Fruit fly (Drosophila melanogaster): ENCODE data around the gene CG31827.
"Not testable (repeated sequence)": the region's sequence is repeated elsewhere in the genome, so short reads cannot be mapped to it uniquely, and the experiment has no call there.

The CG31827 gene

dm6 chr2L:15704871-15705270 is at the start of gene CG31827:
CG31827 (plus strand) TSS chr2L:15705171.
- not testable (repeated sequence) for TF ChIP-seq rgr, tai, N (GFP tag; optimal IDR thresholded peaks at IDR 0.05)

- TF ChIP-seq fru, tai, Jra (GFP tag; optimal IDR thresholded peaks at IDR 0.05): not testable (repeated sequence)
Measured at dm6 chr2L:15659374-15659773, 45.6 kb upstream of the CG31827 start, which contains the start of gene CG44141. CG44141 (minus strand) TSS chr2L:15659474.

dm6 chr2L:15660741-15661140 is 44.2 kb upstream of the CG31827 start, which contains the start of gene CG18477:
CG18477 (plus strand) TSS chr2L:15661041.
- not testable (repeated sequence) for TF ChIP-seq lola (GFP tag; optimal IDR thresholded peaks at IDR 0.05); sage (GFP tag; optimal IDR thresholded peaks at IDR 0.05); Myc (optimal IDR thresholded peaks at IDR 0.05)

- not testable (repeated sequence) for TF ChIP-seq Abd-B, lola, fru (GFP tag; optimal IDR thresholded peaks at IDR 0.05)
Measured at dm6 chr2L:15669874-15670273, 35.1 kb upstream of the CG31827 start, which contains the start of gene CG18478. CG18478 (plus strand) TSS chr2L:15670174.

- not testable (repeated sequence) for TF ChIP-seq Hnf4 (GFP tag; optimal IDR thresholded peaks at IDR 0.05); jim (GFP tag; optimal IDR thresholded peaks at IDR 0.05); pan (optimal IDR thresholded peaks at IDR 0.05)
Measured at dm6 chr2L:15676002-15676401, 29.0 kb upstream of the CG31827 start, which contains the start of gene CG43923. CG43923 (minus strand) TSS chr2L:15676102.

dm6 chr2L:15694371-15694770 is 10.6 kb upstream of the CG31827 start, which contains the start of gene CG44140:
CG44140 (minus strand) TSS chr2L:15694471.
- TF ChIP-seq Dfd, CG9705, CG32264 (GFP tag; optimal IDR thresholded peaks at IDR 0.05): not testable (repeated sequence)

dm6 chr2L:15695738-15696137 is 9.2 kb upstream of the CG31827 start, which contains the start of gene CG31780:
CG31780 (plus strand) TSS chr2L:15696038.
- not testable (repeated sequence) for TF ChIP-seq Jra (GFP tag; optimal IDR thresholded peaks at IDR 0.05); CrebA (GFP tag; optimal IDR thresholded peaks at IDR 0.05; ENCODE audit: borderline replicate concordance); Vsx2 (GFP tag; optimal IDR thresholded peaks at IDR 0.05; ENCODE audit: partially characterized antibody)

- TF ChIP-seq foxo (GFP tag; optimal IDR thresholded peaks at IDR 0.05); Dif (GFP tag; optimal IDR thresholded peaks at IDR 0.05; ENCODE audit: partially characterized antibody); pan (optimal IDR thresholded peaks at IDR 0.05): not testable (repeated sequence)
Measured at dm6 chr2L:15710999-15711398, 6.0 kb downstream of the CG31827 start, which contains the start of gene CG43924. CG43924 (minus strand) TSS chr2L:15711099.

dm6 chr2L:15718172-15718571 is 13.2 kb downstream of the CG31827 start, which contains the start of gene stol:
stol (minus strand) TSS chr2L:15718272.
- TF ChIP-seq woc, brk, rgr (GFP tag; optimal IDR thresholded peaks at IDR 0.05): not testable (repeated sequence)

dm6 chr2L:15731687-15732086 is 26.7 kb downstream of the CG31827 start:
- TF ChIP-seq sv (GFP tag; optimal IDR thresholded peaks at IDR 0.05) (no peak), dmrt93B (GFP tag; optimal IDR thresholded peaks at IDR 0.05) (no peak), usp (GFP tag; optimal IDR thresholded peaks at IDR 0.05) (no peak), h (GFP tag; optimal IDR thresholded peaks at IDR 0.05) (no peak), brk (GFP tag; optimal IDR thresholded peaks at IDR 0.05) (no peak), HLH106 (tag; optimal IDR thresholded peaks at IDR 0.05) (no peak), br (GFP tag; optimal IDR thresholded peaks at IDR 0.05) (no peak), CrebA (GFP tag; optimal IDR thresholded peaks at IDR 0.05; ENCODE audit: borderline replicate concordance) (no peak), GATAd (GFP tag; optimal IDR thresholded peaks at IDR 0.05) (no peak)

Data from whole organism, wandering third instar larva.